Fruit fly (Drosophila melanogaster): ENCODE data around the gene Muc11A.

Gene Muc11A

dm6 chrX:12075569-12075968, 16.0 kb downstream of the Muc11A start:
- peak; percentile 26 for TF ChIP-seq esn (GFP tag; optimal IDR thresholded peaks at IDR 0.05)
- TF ChIP-seq CG8632 (GFP tag; optimal IDR thresholded peaks at IDR 0.05) = no peak
- TF ChIP-seq CG10669 (GFP tag; optimal IDR thresholded peaks at IDR 0.05) = peak; percentile 30
- TF ChIP-seq pdm3 (GFP tag; optimal IDR thresholded peaks at IDR 0.05) = peak; percentile 32
- TF ChIP-seq CG34406 (GFP tag; optimal IDR thresholded peaks at IDR 0.05) = no peak
- peak; percentile 3 for TF ChIP-seq Met (GFP tag; optimal IDR thresholded peaks at IDR 0.05)
- TF ChIP-seq Eip78C (GFP tag) = peak; percentile 48
- TF ChIP-seq CG31627 (GFP tag; optimal IDR thresholded peaks at IDR 0.05) = peak; percentile 36
- no peak for TF ChIP-seq Hr4 (GFP tag; optimal IDR thresholded peaks at IDR 0.05)
- peak; percentile 21 for TF ChIP-seq Hr39 (GFP tag; optimal IDR thresholded peaks at IDR 0.05)
- TF ChIP-seq cyc (GFP tag; optimal IDR thresholded peaks at IDR 0.05) = peak; percentile 22
- TF ChIP-seq CG1621 (tag; optimal IDR thresholded peaks at IDR 0.05) = peak; percentile 13
- no peak for TF ChIP-seq CG8119 (GFP tag; IDR thresholded peaks at IDR 0.05)
- TF ChIP-seq CG11762 (GFP tag; optimal IDR thresholded peaks at IDR 0.05; ENCODE audit: insufficient read depth) = no peak
- no peak for TF ChIP-seq CG15336 (GFP tag; IDR thresholded peaks at IDR 0.05)
- peak; percentile 58 for TF ChIP-seq svp (GFP tag)
- no peak for TF ChIP-seq Eip75B (GFP tag; optimal IDR thresholded peaks at IDR 0.05)
- TF ChIP-seq CG6808 (GFP tag; optimal IDR thresholded peaks at IDR 0.05) = no peak
- peak in 1 of 2 experiments; percentile 10 for TF ChIP-seq ss (GFP tag; optimal IDR thresholded peaks at IDR 0.05)
- no peak for TF ChIP-seq CG32006 (GFP tag; optimal IDR thresholded peaks at IDR 0.05)
- peak; percentile 46; the same call in 1 of the 3 replicates for TF ChIP-seq eg (GFP tag; IDR thresholded peaks at IDR 0.05)
- TF ChIP-seq Smox (GFP tag; optimal IDR thresholded peaks at IDR 0.05) = no peak
- TF ChIP-seq acj6 (GFP tag; optimal IDR thresholded peaks at IDR 0.05) = peak; percentile 5
- TF ChIP-seq CG10631 (GFP tag; optimal IDR thresholded peaks at IDR 0.05) = peak; percentile 21
- TF ChIP-seq CG7368 (GFP tag; optimal IDR thresholded peaks at IDR 0.05) = no peak
- TF ChIP-seq OdsH (GFP tag; optimal IDR thresholded peaks at IDR 0.05) = no peak
- TF ChIP-seq topi (GFP tag; optimal IDR thresholded peaks at IDR 0.05) = peak; percentile 12
- TF ChIP-seq fd85E (GFP tag; optimal IDR thresholded peaks at IDR 0.05) = no peak
- peak; percentile 10 for TF ChIP-seq spab (GFP tag; optimal IDR thresholded peaks at IDR 0.05)
- TF ChIP-seq CG3919 (GFP tag; optimal IDR thresholded peaks at IDR 0.05) = no peak
- TF ChIP-seq Sox102F (GFP tag; optimal IDR thresholded peaks at IDR 0.05) = no peak

DNA sequence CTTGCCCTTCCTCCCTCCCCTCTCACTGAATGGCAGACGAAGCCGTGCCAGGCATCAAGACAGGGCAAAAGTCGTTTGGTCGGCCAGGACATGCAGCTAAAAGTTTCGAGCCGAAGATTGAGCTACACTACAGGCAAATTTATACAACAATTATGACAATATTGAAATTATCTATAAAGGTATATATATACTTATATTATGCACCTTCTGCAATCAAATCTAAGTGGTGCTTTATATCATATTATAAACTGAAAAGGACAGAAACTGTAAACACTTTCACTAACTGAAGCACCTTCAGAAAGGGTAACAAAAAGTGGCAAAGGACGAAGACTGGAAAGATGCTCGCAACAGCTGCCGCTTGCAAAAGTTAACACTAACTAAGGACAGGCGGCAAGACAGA, 16.6 kb downstream of the Muc11A start:
- TF ChIP-seq Met (GFP tag; optimal IDR thresholded peaks at IDR 0.05) = no peak
- TF ChIP-seq fd85E (GFP tag; optimal IDR thresholded peaks at IDR 0.05) = no peak
- no peak for TF ChIP-seq dsx (GFP tag; optimal IDR thresholded peaks at IDR 0.05; ENCODE audit: poor library complexity, severe bottlenecking)
- no peak for TF ChIP-seq CG11294 (GFP tag; IDR thresholded peaks at IDR 0.05)
- TF ChIP-seq Blimp-1 (GFP tag; optimal IDR thresholded peaks at IDR 0.05) = no peak
- peak; percentile 19 for TF ChIP-seq CG3032 (tag; optimal IDR thresholded peaks at IDR 0.05)
- TF ChIP-seq Eip93F (GFP tag; optimal IDR thresholded peaks at IDR 0.05) = no peak
- no peak for TF ChIP-seq Gug (GFP tag; IDR thresholded peaks at IDR 0.05)
- no peak for TF ChIP-seq Ets21C (GFP tag; optimal IDR thresholded peaks at IDR 0.05)
- TF ChIP-seq CG6163 (GFP tag; IDR thresholded peaks at IDR 0.05) = no peak
- no peak for TF ChIP-seq Sox15 (GFP tag; optimal IDR thresholded peaks at IDR 0.05)
- TF ChIP-seq salr (GFP tag; optimal IDR thresholded peaks at IDR 0.05) = no peak
- peak; percentile 13 for TF ChIP-seq achi (GFP tag; optimal IDR thresholded peaks at IDR 0.05)
- peak; percentile 22 for TF ChIP-seq CG10669 (GFP tag; optimal IDR thresholded peaks at IDR 0.05)
- TF ChIP-seq CG3919 (GFP tag; optimal IDR thresholded peaks at IDR 0.05) = no peak
- TF ChIP-seq ss (GFP tag; optimal IDR thresholded peaks at IDR 0.05) = peak in 1 of 2 experiments; percentile 24
- TF ChIP-seq CG16779 (tag; optimal IDR thresholded peaks at IDR 0.05) = no peak
- peak; percentile 5 for TF ChIP-seq CG10631 (GFP tag; optimal IDR thresholded peaks at IDR 0.05)
- no peak for TF ChIP-seq fd59A (GFP tag; optimal IDR thresholded peaks at IDR 0.05)
- TF ChIP-seq Hr4 (GFP tag; optimal IDR thresholded peaks at IDR 0.05) = no peak
- TF ChIP-seq Eip78C (GFP tag) = peak; percentile 62
- TF ChIP-seq CG6276 (GFP tag; optimal IDR thresholded peaks at IDR 0.05) = no peak
- TF ChIP-seq dac (GFP tag; optimal IDR thresholded peaks at IDR 0.05) = no peak
- no peak for TF ChIP-seq fkh (GFP tag; optimal IDR thresholded peaks at IDR 0.05)
- no peak for TF ChIP-seq CG7368 (GFP tag; optimal IDR thresholded peaks at IDR 0.05)
- TF ChIP-seq cyc (GFP tag; optimal IDR thresholded peaks at IDR 0.05) = no peak
- TF ChIP-seq CG11902 (GFP tag; optimal IDR thresholded peaks at IDR 0.05) = no peak
- TF ChIP-seq Hr38 (GFP tag; optimal IDR thresholded peaks at IDR 0.05) = no peak
- TF ChIP-seq CG34406 (GFP tag; optimal IDR thresholded peaks at IDR 0.05) = no peak
- TF ChIP-seq CG1621 (tag; optimal IDR thresholded peaks at IDR 0.05) = no peak
- peak; percentile 48 for TF ChIP-seq Ets96B (tag; optimal IDR thresholded peaks at IDR 0.05)
- peak; percentile 8 for TF ChIP-seq CG6792 (GFP tag; optimal IDR thresholded peaks at IDR 0.05)

Data from whole organism, prepupa.